Fruit fly (Drosophila melanogaster): ENCODE data around the gene GAA1.

Gene GAA1

dm6 chrX:5918499-5919126, 45.5 kb upstream of the GAA1 start (continued):
- peak; percentile 99 for TF ChIP-seq ro (GFP tag; IDR thresholded peaks at IDR 0.05)
- peak; percentile 99 for TF ChIP-seq Sox102F (GFP tag; optimal IDR thresholded peaks at IDR 0.05)
- peak; percentile 99 for TF ChIP-seq CHES-1-like (GFP tag; optimal IDR thresholded peaks at IDR 0.05)
- TF ChIP-seq CG33213 (GFP tag; optimal IDR thresholded peaks at IDR 0.05), result peak; percentile 99
- peak; percentile 100 for TF ChIP-seq CG11456 (GFP tag; IDR thresholded peaks at IDR 0.05)
- TF ChIP-seq eve (GFP tag; optimal IDR thresholded peaks at IDR 0.05), result peak in 1 of 2 experiments; percentile 95
- peak in 1 of 2 experiments; percentile 54 for TF ChIP-seq Dfd (GFP tag; optimal IDR thresholded peaks at IDR 0.05)
- peak; percentile 57 for TF ChIP-seq CG9797 (GFP tag; optimal IDR thresholded peaks at IDR 0.05)
- peak; percentile 98 for TF ChIP-seq da (GFP tag; optimal IDR thresholded peaks at IDR 0.05)
- TF ChIP-seq H2.0 (GFP tag; IDR thresholded peaks at IDR 0.05), result peak; percentile 99
- peak; percentile 99 for TF ChIP-seq MBD-R2 (GFP tag; IDR thresholded peaks at IDR 0.05)
- peak; percentile 79 for TF ChIP-seq Elba2 (GFP tag; optimal IDR thresholded peaks at IDR 0.05)
- peak; percentile 99 for TF ChIP-seq maf-S (GFP tag; optimal IDR thresholded peaks at IDR 0.05)
- peak; percentile 69 for TF ChIP-seq CG7963 (GFP tag; IDR thresholded peaks at IDR 0.05; ENCODE audit: partially characterized antibody)
- peak; percentile 96 for TF ChIP-seq CG6765 (GFP tag; optimal IDR thresholded peaks at IDR 0.05)
- peak; percentile 99 for TF ChIP-seq jumu (GFP tag; optimal IDR thresholded peaks at IDR 0.05)
- peak; percentile 95 for TF ChIP-seq CG11560 (tag; IDR thresholded peaks at IDR 0.05)
- peak; percentile 97 for TF ChIP-seq CG18262 (tag; optimal IDR thresholded peaks at IDR 0.05)
- TF ChIP-seq sob (GFP tag; IDR thresholded peaks at IDR 0.05), result peak; percentile 100
- TF ChIP-seq Mes4 (GFP tag; optimal IDR thresholded peaks at IDR 0.05), result peak; percentile 97
- TF ChIP-seq CG3281 (GFP tag; optimal IDR thresholded peaks at IDR 0.05), result peak; percentile 98
- peak; percentile 99 for TF ChIP-seq Hsf (GFP tag; optimal IDR thresholded peaks at IDR 0.05)
- TF ChIP-seq Adf1 (GFP tag; IDR thresholded peaks at IDR 0.05), result peak; percentile 92
- TF ChIP-seq bbx (GFP tag; IDR thresholded peaks at IDR 0.05; ENCODE audit: partially characterized antibody), result peak; percentile 82
- TF ChIP-seq en (GFP tag; optimal IDR thresholded peaks at IDR 0.05), result peak; percentile 97
- TF ChIP-seq CG16779 (GFP tag; IDR thresholded peaks at IDR 0.05), result peak; percentile 99
- peak; percentile 84 for TF ChIP-seq CG14965 (GFP tag; optimal IDR thresholded peaks at IDR 0.05; ENCODE audit: borderline replicate concordance)
- peak; percentile 100 for TF ChIP-seq lab (GFP tag; optimal IDR thresholded peaks at IDR 0.05)
- TF ChIP-seq CG12769 (tag; optimal IDR thresholded peaks at IDR 0.05), result peak; percentile 100
- peak; percentile 85 for TF ChIP-seq TFAM (GFP tag; optimal IDR thresholded peaks at IDR 0.05)
- peak; percentile 99 for TF ChIP-seq Awh (GFP tag; IDR thresholded peaks at IDR 0.05)
- TF ChIP-seq CG11093 (GFP tag; IDR thresholded peaks at IDR 0.05), result peak; percentile 99
- peak; percentile 93 for TF ChIP-seq CG5180 (GFP tag; optimal IDR thresholded peaks at IDR 0.05)
- TF ChIP-seq Sry-β (GFP tag; optimal IDR thresholded peaks at IDR 0.05), result peak; percentile 49
- peak; percentile 96 for TF ChIP-seq ssp (GFP tag; IDR thresholded peaks at IDR 0.05)
- TF ChIP-seq az2 (GFP tag; optimal IDR thresholded peaks at IDR 0.05), result peak; percentile 99
- peak; percentile 97 for TF ChIP-seq psq (GFP tag; optimal IDR thresholded peaks at IDR 0.05)
- TF ChIP-seq CG15073 (GFP tag; optimal IDR thresholded peaks at IDR 0.05), result peak; percentile 87
- peak; percentile 90 for TF ChIP-seq tio (GFP tag; optimal IDR thresholded peaks at IDR 0.05)
- TF ChIP-seq Fer1 (GFP tag; optimal IDR thresholded peaks at IDR 0.05), result peak; percentile 99
- peak; percentile 96 for TF ChIP-seq sd (tag; optimal IDR thresholded peaks at IDR 0.05)
- peak; percentile 95 for TF ChIP-seq CG3838 (GFP tag; optimal IDR thresholded peaks at IDR 0.05)
- peak; percentile 98 for TF ChIP-seq slou (GFP tag; optimal IDR thresholded peaks at IDR 0.05)
- peak; percentile 90 for TF ChIP-seq inv (GFP tag; IDR thresholded peaks at IDR 0.05; ENCODE audit: partially characterized antibody)
- TF ChIP-seq kah (GFP tag; optimal IDR thresholded peaks at IDR 0.05), result peak; percentile 94
- TF ChIP-seq nau (GFP tag; optimal IDR thresholded peaks at IDR 0.05), result peak; percentile 99
- TF ChIP-seq CG1792 (GFP tag; optimal IDR thresholded peaks at IDR 0.05), result peak; percentile 98
- TF ChIP-seq CG13424 (tag; optimal IDR thresholded peaks at IDR 0.05), result peak; percentile 99
- TF ChIP-seq CG8290 (GFP tag; optimal IDR thresholded peaks at IDR 0.05), result peak; percentile 96
- peak; percentile 80 to 100 for TF ChIP-seq CG8290 (tag; optimal IDR thresholded peaks at IDR 0.05)

Measured in whole organism, embryonic.